Fruit fly (Drosophila melanogaster): ENCODE data around the gene CG7142.

dm6 chr3R:18234699-18235257 is 44.5 kb downstream of the CG7142 start:
- TF ChIP-seq Gug (GFP tag; IDR thresholded peaks at IDR 0.05) (no peak), esn (GFP tag; optimal IDR thresholded peaks at IDR 0.05) (no peak), vri (GFP tag; optimal IDR thresholded peaks at IDR 0.05) (no peak), Met (GFP tag; optimal IDR thresholded peaks at IDR 0.05) (no peak), dsx (GFP tag; optimal IDR thresholded peaks at IDR 0.05; ENCODE audit: poor library complexity, severe bottlenecking) (no peak), Sox14 (GFP tag; optimal IDR thresholded peaks at IDR 0.05) (no peak), spab (GFP tag; optimal IDR thresholded peaks at IDR 0.05) (no peak), Ets96B (tag; optimal IDR thresholded peaks at IDR 0.05) (no peak), pdm3 (GFP tag; optimal IDR thresholded peaks at IDR 0.05) (no peak), CG6854 (GFP tag; optimal IDR thresholded peaks at IDR 0.05) (no peak)
